Fruit fly (Drosophila melanogaster) whole organism, embryonic: ENCODE results near the gene spas.

ENCODE experiments used
- B-H1 ChIP-seq: fragments of 200-800 bp; sonication (Bioruptor generic); IDR thresholded peaks from 3 replicates; pipeline ENCODE4 v1.3.6; 2022; ENCODE audit warnings: missing biosample characterization, missing genetic modification characterization
- B-H2 ChIP-seq: fragments of 200-800 bp; sonication (Bioruptor generic); optimal IDR thresholded peaks from 2 replicates; lab custom pipeline; 2018; ENCODE audit warnings: missing biosample characterization, mild to moderate bottlenecking, missing genetic modification characterization
- Blimp-1 ChIP-seq: fragments of 200-800 bp; sonication (Bioruptor generic); optimal IDR thresholded peaks from 3 replicates; lab custom pipeline; 2018; ENCODE audit warnings: missing biosample characterization, missing genetic modification characterization, mild to moderate bottlenecking, moderate library complexity, missing genetic modification reagents
- CG10267 ChIP-seq: fragments of 200-800 bp; sonication (Bioruptor generic); optimal IDR thresholded peaks from 2 replicates; lab custom pipeline; 2018; ENCODE audit warnings: missing biosample characterization, mild to moderate bottlenecking, missing genetic modification characterization, moderate library complexity
- CG11695 ChIP-seq: fragments of 200-800 bp; sonication (Bioruptor generic); IDR thresholded peaks from 3 replicates; pipeline ENCODE4 v1.3.6; 2022; ENCODE audit warnings: missing biosample characterization, missing genetic modification characterization
- CG12104 ChIP-seq: fragments of 200-800 bp; sonication (Bioruptor generic); optimal IDR thresholded peaks from 3 replicates; lab custom pipeline; 2016; ENCODE audit warnings: missing biosample characterization, missing genetic modification characterization
- CG1233 ChIP-seq: fragments of 200-800 bp; sonication (Bioruptor generic); optimal IDR thresholded peaks from 4 replicates; lab custom pipeline; 2018; ENCODE audit warnings: missing biosample characterization, mild to moderate bottlenecking, missing genetic modification characterization
- CG12659 ChIP-seq: fragments of 200-800 bp; sonication (Bioruptor generic); optimal IDR thresholded peaks from 3 replicates; lab custom pipeline; 2017; ENCODE audit warnings: mild to moderate bottlenecking, missing biosample characterization, missing genetic modification reagents, missing genetic modification characterization
- CG14860 ChIP-seq: fragments of 200-800 bp; sonication (Bioruptor generic); IDR thresholded peaks from 3 replicates; pipeline ENCODE4 v1.3.6; 2022; ENCODE audit warnings: missing biosample characterization, missing genetic modification characterization; ENCODE audit not compliant: partially characterized antibody
- CG16813 ChIP-seq: fragments of 200-800 bp; sonication (Bioruptor generic); IDR thresholded peaks from 3 replicates; pipeline ENCODE4 v1.3.6; 2022; ENCODE audit warnings: missing biosample characterization, missing genetic modification characterization; ENCODE audit not compliant: partially characterized antibody
- CG16815 ChIP-seq: fragments of 200-800 bp; sonication (Bioruptor generic); optimal IDR thresholded peaks from 3 replicates; lab custom pipeline; 2017; ENCODE audit warnings: missing biosample characterization, mild to moderate bottlenecking, missing genetic modification characterization
- CG1832 ChIP-seq: fragments of 200-800 bp; sonication (Bioruptor generic); optimal IDR thresholded peaks from 2 replicates; lab custom pipeline; 2017; ENCODE audit warnings: missing biosample characterization, mild to moderate bottlenecking, missing genetic modification characterization, inconsistent platforms
- CG18619 ChIP-seq: fragments of 200-800 bp; sonication (Bioruptor generic); optimal IDR thresholded peaks from 3 replicates; lab custom pipeline; 2017; ENCODE audit warnings: missing biosample characterization, mild to moderate bottlenecking, missing genetic modification characterization
- CG33213 ChIP-seq: fragments of 200-800 bp; sonication (Bioruptor generic); optimal IDR thresholded peaks from 3 replicates; lab custom pipeline; 2016; ENCODE audit warnings: missing biosample characterization, missing genetic modification characterization
- CG33557 ChIP-seq: fragments of 200-800 bp; sonication (Bioruptor generic); optimal IDR thresholded peaks from 2 replicates; lab custom pipeline; 2019; ENCODE audit warnings: missing biosample characterization, mild to moderate bottlenecking, missing genetic modification characterization, moderate library complexity
- CG34224 ChIP-seq: fragments of 200-800 bp; sonication (Bioruptor generic); IDR thresholded peaks from 3 replicates; pipeline ENCODE4 v1.3.6; 2022; ENCODE audit warnings: missing biosample characterization, missing genetic modification characterization; ENCODE audit not compliant: partially characterized antibody
- CG4282 ChIP-seq: fragments of 200-800 bp; sonication (Bioruptor generic); optimal IDR thresholded peaks from 2 replicates; lab custom pipeline; 2016; ENCODE audit warnings: missing biosample characterization, missing genetic modification characterization
- CG4360 ChIP-seq: fragments of 200-800 bp; sonication (Bioruptor generic); IDR thresholded peaks from 2 replicates; pipeline ENCODE4 v1.3.6; 2022; ENCODE audit warnings: missing biosample characterization, missing genetic modification characterization
- CG7987 ChIP-seq: fragments of 200-800 bp; sonication (Bioruptor generic); optimal IDR thresholded peaks from 2 replicates; lab custom pipeline; 2018; ENCODE audit warnings: missing biosample characterization, mild to moderate bottlenecking, missing genetic modification characterization, moderate library complexity
- CG8359 ChIP-seq: fragments of 200-800 bp; sonication (Bioruptor generic); optimal IDR thresholded peaks from 2 replicates; lab custom pipeline; 2017; ENCODE audit warnings: missing biosample characterization, mild to moderate bottlenecking, missing genetic modification characterization, borderline replicate concordance
- CG9609 ChIP-seq: fragments of 200-800 bp; sonication (Bioruptor generic); optimal IDR thresholded peaks from 3 replicates; lab custom pipeline; 2016; ENCODE audit warnings: missing biosample characterization, missing genetic modification characterization
- Dfd ChIP-seq, 2 experiments: fragments of >200 bp; optimal IDR thresholded peaks; 2 replicates each; lab custom pipeline; 2017; ENCODE audit warnings: missing biosample characterization in 2 of 2, missing genetic modification characterization in 2 of 2
- Dip3 ChIP-seq: fragments of 200-800 bp; sonication (Bioruptor generic); optimal IDR thresholded peaks from 3 replicates; lab custom pipeline; 2016; ENCODE audit warnings: missing biosample characterization, missing genetic modification characterization
- HLHmδ ChIP-seq: fragments of 200-800 bp; sonication (Bioruptor generic); optimal IDR thresholded peaks from 2 replicates; lab custom pipeline; 2018; ENCODE audit warnings: missing biosample characterization, mild to moderate bottlenecking, missing genetic modification characterization, moderate library complexity
- HmgZ ChIP-seq: fragments of 200-800 bp; sonication (Bioruptor generic); optimal IDR thresholded peaks from 2 replicates; lab custom pipeline; 2018; ENCODE audit warnings: missing biosample characterization, mild to moderate bottlenecking, missing genetic modification characterization
- NC2β ChIP-seq: fragments of 200-800 bp; sonication (Bioruptor generic); optimal IDR thresholded peaks from 2 replicates; lab custom pipeline; 2016; ENCODE audit warnings: missing biosample characterization, missing genetic modification characterization
- NfI ChIP-seq: fragments of 200-800 bp; sonication (Bioruptor generic); optimal IDR thresholded peaks from 3 replicates; lab custom pipeline; 2018; ENCODE audit warnings: missing biosample characterization, mild to moderate bottlenecking, missing genetic modification characterization, moderate library complexity
- Taf1 ChIP-seq: fragments of 200-800 bp; sonication (Bioruptor generic); IDR thresholded peaks from 2 replicates; pipeline ENCODE4 v1.3.6; 2022; ENCODE audit warnings: missing biosample characterization, missing genetic modification characterization
- ase ChIP-seq: fragments of 200-800 bp; sonication (Bioruptor generic); IDR thresholded peaks from 3 replicates; pipeline ENCODE4 v1.3.6; 2022; ENCODE audit warnings: missing biosample characterization, missing genetic modification characterization
- crc ChIP-seq: fragments of 200-800 bp; sonication (Bioruptor generic); optimal IDR thresholded peaks from 2 replicates; lab custom pipeline; 2016; ENCODE audit warnings: missing biosample characterization, missing genetic modification characterization
- crol ChIP-seq: fragments of 200-800 bp; sonication (Bioruptor generic); IDR thresholded peaks from 2 replicates; pipeline ENCODE4 v1.3.6; 2022; ENCODE audit warnings: missing biosample characterization, missing genetic modification characterization
- crp ChIP-seq, 2 experiments: fragments of 200-800 bp; sonication (Bioruptor generic); optimal IDR thresholded peaks; 2 replicates in 1 of 2; 3 replicates in 1 of 2; lab custom pipeline; 2017; ENCODE audit warnings: missing biosample characterization in 2 of 2, missing genetic modification characterization in 2 of 2, mild to moderate bottlenecking in 1 of 2, moderate library complexity in 1 of 2
- cwo ChIP-seq: fragments of 200-800 bp; sonication (Bioruptor generic); optimal IDR thresholded peaks from 3 replicates; lab custom pipeline; 2017; ENCODE audit warnings: missing biosample characterization, missing genetic modification characterization, mild to moderate bottlenecking, moderate library complexity, missing genetic modification reagents
- disco-r ChIP-seq: fragments of 200-800 bp; sonication (Bioruptor generic); optimal IDR thresholded peaks from 2 replicates; lab custom pipeline; 2016; ENCODE audit warnings: missing biosample characterization, missing genetic modification characterization
- dpn ChIP-seq, 2 experiments: fragments of 200-800 bp; sonication (Bioruptor generic); optimal IDR thresholded peaks; 3 replicates each; lab custom pipeline; 2016; ENCODE audit warnings: missing biosample characterization in 2 of 2, missing genetic modification characterization in 2 of 2
- fd102C ChIP-seq: fragments of 200-800 bp; sonication (Bioruptor generic); optimal IDR thresholded peaks from 2 replicates; lab custom pipeline; 2018; ENCODE audit warnings: missing biosample characterization, mild to moderate bottlenecking, missing genetic modification characterization, moderate library complexity
- ind ChIP-seq: fragments of 200-800 bp; sonication (Bioruptor generic); optimal IDR thresholded peaks from 3 replicates; lab custom pipeline; 2016; ENCODE audit warnings: missing biosample characterization, missing genetic modification characterization
- jigr1 ChIP-seq: fragments of 200-800 bp; sonication (Bioruptor generic); IDR thresholded peaks from 3 replicates; pipeline ENCODE4 v1.3.6; 2022; ENCODE audit warnings: missing biosample characterization, missing genetic modification characterization
- lab ChIP-seq: fragments of 200-800 bp; sonication (Bioruptor generic); optimal IDR thresholded peaks from 3 replicates; lab custom pipeline; 2017; ENCODE audit warnings: missing biosample characterization, missing genetic modification characterization, mild to moderate bottlenecking, moderate library complexity, missing genetic modification reagents
- peb ChIP-seq: fragments of 200-800 bp; sonication (Bioruptor generic); IDR thresholded peaks from 2 replicates; pipeline ENCODE4 v1.3.6; 2022; ENCODE audit warnings: missing biosample characterization, missing genetic modification characterization
- rib ChIP-seq: fragments of 200-800 bp; sonication (Bioruptor generic); IDR thresholded peaks from 2 replicates; pipeline ENCODE4 v1.3.6; 2022; ENCODE audit warnings: missing biosample characterization, missing genetic modification characterization
- sens ChIP-seq: fragments of 200-800 bp; sonication (Bioruptor generic); peaks from one replicate; lab custom pipeline; 2016; ENCODE audit warnings: missing biosample characterization, missing genetic modification characterization
- seq ChIP-seq: fragments of 200-800 bp; sonication (Bioruptor generic); IDR thresholded peaks from 2 replicates; pipeline ENCODE4 v1.3.6; 2022; ENCODE audit warnings: missing biosample characterization, missing genetic modification characterization
- slp2 ChIP-seq: fragments of 200-800 bp; sonication (Bioruptor generic); optimal IDR thresholded peaks from 2 replicates; lab custom pipeline; 2016; ENCODE audit warnings: missing biosample characterization, missing genetic modification characterization
- trem ChIP-seq: fragments of 200-800 bp; optimal IDR thresholded peaks from 3 replicates; lab custom pipeline; 2019; ENCODE audit warnings: missing biosample characterization, mild to moderate bottlenecking, missing genetic modification characterization, moderate library complexity
- trh ChIP-seq: fragments of 200-800 bp; sonication (Bioruptor generic); optimal IDR thresholded peaks from 2 replicates; lab custom pipeline; 2016; ENCODE audit warnings: missing biosample characterization, missing genetic modification characterization
- wor ChIP-seq: fragments of 200-800 bp; sonication (Bioruptor generic); IDR thresholded peaks from 2 replicates; pipeline ENCODE4 v1.3.6; 2022; ENCODE audit warnings: missing biosample characterization, missing genetic modification characterization
- z ChIP-seq: fragments of 200-800 bp; sonication (Bioruptor generic); IDR thresholded peaks from 3 replicates; pipeline ENCODE4 v1.3.6; 2022; ENCODE audit warnings: missing biosample characterization, missing genetic modification characterization

The spas gene

dm6 chr3R:23992823-23993797, 44.9 kb upstream of the spas start, which contains the start of the genes Epp and Rab7 (continued):
- TF ChIP-seq ind (GFP tag; lab: Kevin White, UChicago), result peak; percentile 8
- TF ChIP-seq CG12104 (GFP tag; lab: Kevin White, UChicago), result no peak
- TF ChIP-seq wor (GFP tag; lab: Robert Waterston, UW), result no peak
- no peak for TF ChIP-seq CG11695 (GFP tag; lab: Robert Waterston, UW)
- TF ChIP-seq fd102C, result no peak
- TF ChIP-seq CG12659 (GFP tag; lab: Kevin White, UChicago), result peak; percentile 75
- peak; percentile 5 for TF ChIP-seq slp2
- peak; percentile 51 for TF ChIP-seq NfI (GFP tag; lab: Kevin White, UChicago)
- TF ChIP-seq CG18619 (GFP tag; lab: Kevin White, UChicago), result no peak
- peak; percentile 54 for TF ChIP-seq trem
- TF ChIP-seq disco-r (GFP tag; lab: Kevin White, UChicago), result no peak
- peak in 1 of 2 experiments; percentile 31 for TF ChIP-seq crp (GFP tag; optimal IDR thresholded peaks at IDR 0.05; lab: Kevin White, UChicago)
- peak; percentile 96 for TF ChIP-seq CG10267 (tag; lab: Kevin White, UChicago)
- no peak for TF ChIP-seq seq (GFP tag; lab: Robert Waterston, UW)
- peak; percentile 81 for TF ChIP-seq B-H2 (GFP tag; lab: Kevin White, UChicago)
- no peak for TF ChIP-seq crc
- TF ChIP-seq CG16815 (GFP tag; lab: Kevin White, UChicago), result no peak
- peak; percentile 53 for TF ChIP-seq Blimp-1 (GFP tag; lab: Kevin White, UChicago)
- peak; percentile 35 for TF ChIP-seq CG7987
- TF ChIP-seq sens (GFP tag; lab: Kevin White, UChicago), result peak; percentile 89
- TF ChIP-seq crol (GFP tag; lab: Robert Waterston, UW), result peak; percentile 66
- no peak for TF ChIP-seq rib (GFP tag; lab: Robert Waterston, UW)
- peak; percentile 53 to 67 for TF ChIP-seq dpn (GFP tag; optimal IDR thresholded peaks at IDR 0.05; lab: Kevin White, UChicago)
- no peak for TF ChIP-seq Taf1 (GFP tag; lab: Robert Waterston, UW)
- TF ChIP-seq HLHmδ (GFP tag; lab: Kevin White, UChicago), result no peak
- no peak for TF ChIP-seq CG33557
- TF ChIP-seq CG1233 (GFP tag; lab: Kevin White, UChicago), result peak; percentile 12
- TF ChIP-seq CG4282 (GFP tag; lab: Kevin White, UChicago), result peak; percentile 12
- TF ChIP-seq ase (GFP tag; lab: Robert Waterston, UW), result no peak
- TF ChIP-seq CG14860 (GFP tag; lab: Robert Waterston, UW), result peak; percentile 85
- TF ChIP-seq CG9609 (GFP tag; lab: Kevin White, UChicago), result peak; percentile 55
- no peak for TF ChIP-seq jigr1 (GFP tag; lab: Robert Waterston, UW)
- no peak for TF ChIP-seq peb (GFP tag; lab: Robert Waterston, UW)
- peak; percentile 43 for TF ChIP-seq NC2β
- peak; percentile 82 for TF ChIP-seq CG4360 (GFP tag; lab: Robert Waterston, UW)
- TF ChIP-seq Dfd (GFP tag; optimal IDR thresholded peaks at IDR 0.05; lab: Kevin White, UChicago), result no peak
- TF ChIP-seq Dip3 (GFP tag; lab: Kevin White, UChicago), result peak; percentile 40
- peak; percentile 79 for TF ChIP-seq HmgZ (tag; lab: Kevin White, UChicago)
- peak; percentile 90 for TF ChIP-seq CG16813 (GFP tag; lab: Robert Waterston, UW)
- TF ChIP-seq CG1832 (GFP tag; lab: Kevin White, UChicago), result no peak
- peak; percentile 65 for TF ChIP-seq lab (GFP tag; lab: Kevin White, UChicago)
- peak; percentile 36 for TF ChIP-seq cwo (GFP tag; lab: Kevin White, UChicago)
- no peak for TF ChIP-seq B-H1 (GFP tag; lab: Robert Waterston, UW)
- no peak for TF ChIP-seq CG8359 (GFP tag; lab: Kevin White, UChicago)
- peak; percentile 51 for TF ChIP-seq CG33213 (GFP tag; lab: Kevin White, UChicago)
- no peak for TF ChIP-seq trh (GFP tag; lab: Kevin White, UChicago)
- no peak for TF ChIP-seq z
- peak; percentile 92 for TF ChIP-seq CG34224 (GFP tag; lab: Robert Waterston, UW)
